Worm (Caenorhabditis elegans) whole organism, early embryonic: ENCODE measurements around the gene otub-3.

Source experiments
- B0310.2 ChIP-seq: sonication (generic microtip); optimal IDR thresholded peaks from 2 replicates; lab custom pipeline; 2016; ENCODE audit warnings: mild to moderate bottlenecking, missing genetic modification characterization, missing compliant biosample characterization
- F13C5.2 ChIP-seq: sonication (generic microtip); optimal IDR thresholded peaks from 2 replicates; lab custom pipeline; 2017; ENCODE audit warnings: mild to moderate bottlenecking, missing genetic modification characterization, inconsistent platforms, missing compliant biosample characterization
- aly-1 ChIP-seq: sonication (generic microtip); optimal IDR thresholded peaks from 2 replicates; lab custom pipeline; 2016; ENCODE audit warnings: missing genetic modification characterization, missing compliant biosample characterization
- ama-1 ChIP-seq: fragments of 150-350 bp; optimal IDR thresholded peaks from 2 replicates; lab custom pipeline; 2014
- ceh-36 ChIP-seq: sonication (generic microtip); optimal IDR thresholded peaks from 2 replicates; lab custom pipeline; 2016; ENCODE audit warnings: missing genetic modification characterization, inconsistent platforms, missing compliant biosample characterization
- ets-7 ChIP-seq: sonication (generic microtip); optimal IDR thresholded peaks from 2 replicates; lab custom pipeline; 2016; ENCODE audit warnings: missing genotype, missing genetic modification characterization, missing compliant biosample characterization
- flt-1 ChIP-seq: fragments of 200-800 bp; sonication (Bioruptor generic); IDR thresholded peaks from 2 replicates; pipeline ENCODE4 v1.3.6; 2022; ENCODE audit warnings: missing genetic modification characterization, missing compliant biosample characterization
- hmg-4 ChIP-seq: fragments of 200-800 bp; sonication (Bioruptor generic); optimal IDR thresholded peaks from 2 replicates; lab custom pipeline; 2018; ENCODE audit warnings: mild to moderate bottlenecking, missing genetic modification characterization, missing compliant biosample characterization
- scrt-1 ChIP-seq: fragments of 200-800 bp; sonication (Bioruptor generic); IDR thresholded peaks from 2 replicates; pipeline ENCODE4 v1.3.6; 2022; ENCODE audit warnings: missing genetic modification characterization, missing compliant biosample characterization
- tbx-37 ChIP-seq: fragments of 200-800 bp; sonication (Bioruptor generic); conservative IDR thresholded peaks from 2 replicates; pipeline ENCODE4 v1.3.6; 2022; ENCODE audit warnings: missing genetic modification reagents, missing genetic modification characterization, missing compliant biosample characterization
- tra-4 ChIP-seq: sonication (generic microtip); optimal IDR thresholded peaks from 2 replicates; lab custom pipeline; 2017; ENCODE audit warnings: missing genetic modification characterization, missing compliant biosample characterization

ce11 chrIV:8748967-8749366 is 21.0 kb downstream of the otub-3 start:
- TF ChIP-seq B0310.2 (tag; lab: Kevin White, UChicago) (no peak), ama-1 (lab: Kevin White, UChicago) (no peak), F13C5.2 (tag; lab: Kevin White, UChicago) (no peak), ceh-36 (no peak), tbx-37 (GFP tag; lab: Robert Waterston, UW) (no peak), hmg-4 (GFP tag; lab: Kevin White, UChicago) (no peak), scrt-1 (GFP tag; lab: Robert Waterston, UW) (no peak), ets-7 (tag; lab: Kevin White, UChicago) (no peak), tra-4 (tag; lab: Kevin White, UChicago) (no peak), aly-1 (no peak), flt-1 (GFP tag; lab: Robert Waterston, UW) (no peak)
